Worm (Caenorhabditis elegans): ENCODE measurements around the gene C35C5.10.

C35C5.10 gene

ce11 chrX:11606815-11607499 lies 50.9 kb downstream of the C35C5.10 start (continued):
- TF ChIP-seq tlp-1 (tag; optimal IDR thresholded peaks at IDR 0.05) (no peak), vab-15 (tag; optimal IDR thresholded peaks at IDR 0.05) (no peak), ceh-8 (GFP tag; optimal IDR thresholded peaks at IDR 0.05) (no peak), mep-1 (tag; optimal IDR thresholded peaks at IDR 0.05) (peak; percentile 19), snu-23 (GFP tag; optimal IDR thresholded peaks at IDR 0.05) (no peak), nhr-12 (tag; optimal IDR thresholded peaks at IDR 0.05) (no peak), sup-37 (GFP tag; optimal IDR thresholded peaks at IDR 0.05) (no peak), aly-2 (tag; optimal IDR thresholded peaks at IDR 0.05) (no peak), zip-4 (GFP tag; optimal IDR thresholded peaks at IDR 0.05) (no peak), snpc-4 (tag; optimal IDR thresholded peaks at IDR 0.05) (no peak), nhr-28 (tag; optimal IDR thresholded peaks at IDR 0.05) (no peak), fkh-10 (GFP tag; optimal IDR thresholded peaks at IDR 0.05) (no peak), zag-1 (tag; optimal IDR thresholded peaks at IDR 0.05) (no peak), pqm-1 (tag; optimal IDR thresholded peaks at IDR 0.05) (no peak), mdl-1 (tag; optimal IDR thresholded peaks at IDR 0.05) (no peak), hpl-2 (GFP tag; optimal IDR thresholded peaks at IDR 0.05) (no peak), unc-98 (GFP tag; IDR thresholded peaks at IDR 0.05) (no peak), ets-5 (GFP tag; IDR thresholded peaks at IDR 0.05) (no peak), hlh-17 (GFP tag; optimal IDR thresholded peaks at IDR 0.05; ENCODE audit: borderline replicate concordance) (no peak), C34B4.2 (tag; optimal IDR thresholded peaks at IDR 0.05) (no peak), egl-13 (tag; optimal IDR thresholded peaks at IDR 0.05) (no peak), irx-1 (tag; optimal IDR thresholded peaks at IDR 0.05) (no peak), ceh-88 (GFP tag; IDR thresholded peaks at IDR 0.05) (no peak), nhr-76 (tag; optimal IDR thresholded peaks at IDR 0.05) (no peak), ama-1 (optimal IDR thresholded peaks at IDR 0.05) (no peak), aha-1 (tag; optimal IDR thresholded peaks at IDR 0.05) (no peak), nhr-19 (GFP tag; conservative IDR thresholded peaks at IDR 0.05) (no peak), alr-1 (tag; optimal IDR thresholded peaks at IDR 0.05; ENCODE audit: borderline replicate concordance) (no peak), nhr-11 (tag; optimal IDR thresholded peaks at IDR 0.05) (no peak), ztf-11 (tag; optimal IDR thresholded peaks at IDR 0.05) (no peak), hlh-4 (tag; optimal IDR thresholded peaks at IDR 0.05) (no peak), grh-1 (GFP tag; IDR thresholded peaks at IDR 0.05) (no peak), ceh-90 (tag; optimal IDR thresholded peaks at IDR 0.05) (no peak), nhr-77 (tag; optimal IDR thresholded peaks at IDR 0.05) (no peak), unc-62 (GFP tag; optimal IDR thresholded peaks at IDR 0.05) (no peak), pax-3 (tag; optimal IDR thresholded peaks at IDR 0.05) (no peak), nhr-85 (tag) (peak; percentile 81)

DNA sequence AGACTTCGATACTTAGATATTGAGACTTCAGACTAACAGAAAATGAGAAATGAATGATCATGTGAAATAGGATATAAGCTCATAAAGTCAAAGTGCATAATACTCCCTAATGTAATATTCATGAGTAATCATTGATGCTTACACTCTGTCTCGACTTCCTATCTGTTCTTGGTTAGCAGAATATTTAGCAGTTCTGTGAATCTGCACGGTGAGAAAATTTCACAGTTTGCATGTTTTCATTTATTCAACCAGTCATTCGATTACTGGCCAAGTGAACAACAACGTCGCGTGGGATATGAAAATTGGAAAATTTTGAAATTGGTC lies 51.4 kb downstream of the C35C5.10 start:
- TF ChIP-seq nhr-84 (tag; optimal IDR thresholded peaks at IDR 0.05) (no peak), fkh-8 (tag; optimal IDR thresholded peaks at IDR 0.05) (peak; percentile 77), dsc-1 (tag; optimal IDR thresholded peaks at IDR 0.05) (peak; percentile 27), unc-62 (GFP tag; optimal IDR thresholded peaks at IDR 0.05) (no peak), isw-1 (GFP tag; IDR thresholded peaks at IDR 0.05) (no peak), ceh-88 (GFP tag; IDR thresholded peaks at IDR 0.05) (no peak), efl-3 (GFP tag; optimal IDR thresholded peaks at IDR 0.05) (no peak), blmp-1 (tag; optimal IDR thresholded peaks at IDR 0.05) (no peak), ces-1 (GFP tag; optimal IDR thresholded peaks at IDR 0.05) (no peak), dpl-1 (GFP tag; optimal IDR thresholded peaks at IDR 0.05) (no peak), zag-1 (tag; optimal IDR thresholded peaks at IDR 0.05) (no peak), fkh-10 (GFP tag; optimal IDR thresholded peaks at IDR 0.05) (no peak), egl-13 (tag; optimal IDR thresholded peaks at IDR 0.05) (peak; percentile 43), Y116A8C.19 (tag; optimal IDR thresholded peaks at IDR 0.05; ENCODE audit: borderline replicate concordance) (no peak), xbp-1 (tag; optimal IDR thresholded peaks at IDR 0.05) (no peak), snpc-4 (tag; optimal IDR thresholded peaks at IDR 0.05) (no peak), nhr-90 (tag; optimal IDR thresholded peaks at IDR 0.05; ENCODE audit: poor library complexity) (no peak), lsy-2 (tag; optimal IDR thresholded peaks at IDR 0.05) (peak in 1 of 2 experiments; percentile 13), grh-1 (GFP tag; IDR thresholded peaks at IDR 0.05) (no peak), skn-1 (tag; optimal IDR thresholded peaks at IDR 0.05) (no peak), lin-13 (GFP tag; optimal IDR thresholded peaks at IDR 0.05) (no peak), elt-3 (tag; optimal IDR thresholded peaks at IDR 0.05) (no peak), unc-98 (GFP tag; IDR thresholded peaks at IDR 0.05) (no peak), unc-86 (tag; optimal IDR thresholded peaks at IDR 0.05) (peak; percentile 70), sox-4 (tag; optimal IDR thresholded peaks at IDR 0.05) (peak; percentile 38)
